Fruit fly (Drosophila melanogaster) whole organism, wandering third instar larva: ENCODE measurements around the gene CG5611.

Experiments
- Abd-B ChIP-seq: fragments of >200 bp; optimal IDR thresholded peaks from 2 replicates; lab custom pipeline; 2017; ENCODE audit warnings: missing biosample characterization, missing genetic modification characterization
- CG32264 ChIP-seq: fragments of 200-800 bp; sonication (Bioruptor generic); optimal IDR thresholded peaks from 2 replicates; lab custom pipeline; 2016; ENCODE audit warnings: missing biosample characterization, missing genetic modification characterization
- CG9705 ChIP-seq: fragments of 200-800 bp; sonication (Bioruptor generic); optimal IDR thresholded peaks from 2 replicates; lab custom pipeline; 2018; ENCODE audit warnings: missing biosample characterization, mild to moderate bottlenecking, missing genetic modification characterization
- CrebA ChIP-seq: fragments of 200-800 bp; sonication (Bioruptor generic); optimal IDR thresholded peaks from 2 replicates; lab custom pipeline; 2016; ENCODE audit warnings: missing biosample characterization, mild to moderate bottlenecking, missing genetic modification characterization, borderline replicate concordance
- Dfd ChIP-seq: fragments of >200 bp; optimal IDR thresholded peaks from 2 replicates; lab custom pipeline; 2017; ENCODE audit warnings: missing biosample characterization, missing genetic modification characterization
- Dif ChIP-seq: fragments of 200-275, 200-300 bp; sonication (Bioruptor generic); optimal IDR thresholded peaks from 2 replicates; lab custom pipeline; 2018; ENCODE audit warnings: missing biosample characterization, missing genetic modification characterization; ENCODE audit not compliant: partially characterized antibody
- GATAd ChIP-seq: sonication (Bioruptor generic); optimal IDR thresholded peaks from 2 replicates; lab custom pipeline; 2016; ENCODE audit warnings: missing biosample characterization, missing genetic modification characterization
- HLH106 ChIP-seq: fragments of 200-800 bp; optimal IDR thresholded peaks from 3 replicates; lab custom pipeline; 2019; ENCODE audit warnings: missing biosample characterization, mild to moderate bottlenecking, missing genetic modification characterization, moderate library complexity
- Hnf4 ChIP-seq: fragments of 200-800 bp; sonication (Bioruptor generic); optimal IDR thresholded peaks from 2 replicates; lab custom pipeline; 2016; ENCODE audit warnings: missing biosample characterization, mild to moderate bottlenecking, missing genetic modification characterization
- Hr78 ChIP-seq: fragments of >200 bp; optimal IDR thresholded peaks from 2 replicates; lab custom pipeline; 2017; ENCODE audit warnings: missing biosample characterization, missing genetic modification characterization
- Hr83 ChIP-seq: fragments of 200-300 bp; sonication (Bioruptor generic); optimal IDR thresholded peaks from 2 replicates; lab custom pipeline; 2016; ENCODE audit warnings: missing biosample characterization, mild to moderate bottlenecking, missing genetic modification characterization, moderate library complexity; ENCODE audit not compliant: poor library complexity, severe bottlenecking
- Jra ChIP-seq: sonication (Bioruptor generic); optimal IDR thresholded peaks from 2 replicates; lab custom pipeline; 2016; ENCODE audit warnings: missing biosample characterization, missing genetic modification characterization
- Mio ChIP-seq: sonication (Bioruptor generic); optimal IDR thresholded peaks from 2 replicates; lab custom pipeline; 2016; ENCODE audit warnings: missing biosample characterization, missing genetic modification characterization
- Myc ChIP-seq: fragments of >200 bp; optimal IDR thresholded peaks from 2 replicates; lab custom pipeline; 2017
- N ChIP-seq: fragments of >200 bp; optimal IDR thresholded peaks from 2 replicates; lab custom pipeline; 2018; ENCODE audit warnings: missing biosample characterization, missing external identifiers, missing genetic modification characterization
- OdsH ChIP-seq: fragments of 200-800 bp; sonication (Bioruptor generic); optimal IDR thresholded peaks from 2 replicates; lab custom pipeline; 2016; ENCODE audit warnings: missing biosample characterization, mild to moderate bottlenecking, missing genetic modification characterization
- Rel ChIP-seq, 2 experiments: fragments of 200-800 bp; sonication (Bioruptor generic) in 1 of 2; optimal IDR thresholded peaks; 2 replicates in 1 of 2; 3 replicates in 1 of 2; lab custom pipeline; 2016 to 2019; ENCODE audit warnings: mild to moderate bottlenecking in 2 of 2, missing biosample characterization in 2 of 2, missing genetic modification characterization in 2 of 2, moderate library complexity in 1 of 2
- Sp1 ChIP-seq: fragments of 200-800 bp; sonication (Bioruptor generic); optimal IDR thresholded peaks from 3 replicates; lab custom pipeline; 2019; ENCODE audit warnings: missing biosample characterization, mild to moderate bottlenecking, missing genetic modification characterization, moderate library complexity
- Vsx2 ChIP-seq: fragments of 200-300, 225-300 bp; sonication (Bioruptor generic); optimal IDR thresholded peaks from 2 replicates; lab custom pipeline; 2018; ENCODE audit warnings: missing biosample characterization, missing genetic modification characterization; ENCODE audit not compliant: partially characterized antibody
- brk ChIP-seq: fragments of 200-800 bp; sonication (Bioruptor generic); optimal IDR thresholded peaks from 2 replicates; lab custom pipeline; 2016; ENCODE audit warnings: missing biosample characterization, mild to moderate bottlenecking, missing genetic modification characterization
- dl ChIP-seq, 2 experiments: fragments of 175-275, 200-275 bp in 1 of 2; fragments of 200-275 bp in 1 of 2; sonication (Bioruptor generic); optimal IDR thresholded peaks; lab custom pipeline; 2018; ENCODE audit warnings: mild to moderate bottlenecking in 2 of 2, missing biosample characterization in 2 of 2, missing genetic modification characterization in 2 of 2, moderate library complexity in 2 of 2; ENCODE audit not compliant: partially characterized antibody in 2 of 2, insufficient read depth in 1 of 2
- dmrt93B ChIP-seq: fragments of 200-800 bp; sonication (Bioruptor generic); optimal IDR thresholded peaks from 2 replicates; lab custom pipeline; 2018; ENCODE audit warnings: missing biosample characterization, mild to moderate bottlenecking, missing genetic modification characterization
- dsf ChIP-seq: sonication (Bioruptor generic); optimal IDR thresholded peaks from 2 replicates; lab custom pipeline; 2016; ENCODE audit warnings: missing biosample characterization, missing genetic modification characterization, borderline replicate concordance
- ey ChIP-seq: fragments of 200-800 bp; sonication (Bioruptor generic); optimal IDR thresholded peaks from 2 replicates; lab custom pipeline; 2016; ENCODE audit warnings: missing biosample characterization, missing genetic modification characterization
- foxo ChIP-seq, 2 experiments: fragments of 200-800 bp; sonication (Bioruptor generic); optimal IDR thresholded peaks; 2 replicates in 1 of 2; 3 replicates in 1 of 2; lab custom pipeline; 2016 to 2017; ENCODE audit warnings: missing biosample characterization in 2 of 2, missing genetic modification characterization in 2 of 2
- fru ChIP-seq: fragments of 200-800 bp; sonication (Bioruptor generic); optimal IDR thresholded peaks from 3 replicates; lab custom pipeline; 2016; ENCODE audit warnings: missing biosample characterization, mild to moderate bottlenecking, missing genetic modification characterization
- h ChIP-seq: fragments of 200-800 bp; sonication (Bioruptor generic); optimal IDR thresholded peaks from 3 replicates; lab custom pipeline; 2016; ENCODE audit warnings: missing biosample characterization, mild to moderate bottlenecking, missing genetic modification characterization
- jim ChIP-seq: fragments of 175-275, 200-325 bp; sonication (Bioruptor generic); optimal IDR thresholded peaks from 2 replicates; lab custom pipeline; 2016; ENCODE audit warnings: missing biosample characterization, mild to moderate bottlenecking, missing genetic modification characterization
- lola ChIP-seq: fragments of >200 bp; optimal IDR thresholded peaks from 2 replicates; lab custom pipeline; 2017; ENCODE audit warnings: missing biosample characterization, missing genetic modification characterization
- pan ChIP-seq: fragments of >200 bp; optimal IDR thresholded peaks from 2 replicates; lab custom pipeline; 2017
- psq ChIP-seq: fragments of 200-800 bp; sonication (Bioruptor generic); optimal IDR thresholded peaks from 3 replicates; lab custom pipeline; 2017; ENCODE audit warnings: missing biosample characterization, mild to moderate bottlenecking, missing genetic modification characterization, moderate library complexity
- rgr ChIP-seq: fragments of 200-800 bp; sonication (Bioruptor generic); optimal IDR thresholded peaks from 3 replicates; lab custom pipeline; 2016; ENCODE audit warnings: missing biosample characterization, mild to moderate bottlenecking, missing genetic modification characterization
- sage ChIP-seq: fragments of 200-800 bp; sonication (Bioruptor generic); optimal IDR thresholded peaks from 2 replicates; lab custom pipeline; 2016; ENCODE audit warnings: missing biosample characterization, mild to moderate bottlenecking, missing genetic modification characterization
- sv ChIP-seq: fragments of 200-800 bp; sonication (Bioruptor generic); optimal IDR thresholded peaks from 3 replicates; lab custom pipeline; 2016; ENCODE audit warnings: missing biosample characterization, missing genetic modification characterization
- tai ChIP-seq: sonication (Bioruptor generic); optimal IDR thresholded peaks from 2 replicates; lab custom pipeline; 2016; ENCODE audit warnings: missing biosample characterization, missing genetic modification characterization
- usp ChIP-seq: fragments of >200 bp; optimal IDR thresholded peaks from 2 replicates; lab custom pipeline; 2017; ENCODE audit warnings: missing biosample characterization, missing genetic modification characterization
- woc ChIP-seq: sonication (Bioruptor generic); optimal IDR thresholded peaks from 2 replicates; lab custom pipeline; 2016; ENCODE audit warnings: missing biosample characterization, mild to moderate bottlenecking, missing genetic modification characterization

CG5611 gene

dm6 chr3R:27685074-27685473, 49.2 kb upstream of the CG5611 start:
- TF ChIP-seq tai (GFP tag; lab: Kevin White, UChicago) (no peak), Myc (no peak), jim (GFP tag; lab: Kevin White, UChicago) (no peak), usp (GFP tag; lab: Kevin White, UChicago) (no peak)

- no peak for TF ChIP-seq ey
- no peak for TF ChIP-seq pan (lab: Kevin White, UChicago)
- peak; percentile 98 for TF ChIP-seq Vsx2 (GFP tag; lab: Kevin White, UChicago)
- peak; percentile 23 for TF ChIP-seq Myc
- no peak for TF ChIP-seq psq (GFP tag; lab: Kevin White, UChicago)
- no peak for TF ChIP-seq sv (GFP tag; lab: Kevin White, UChicago)
- no peak for TF ChIP-seq dsf (GFP tag; lab: Kevin White, UChicago)
Observed at dm6 chr3R:27681799-27682198, 45.9 kb upstream of the CG5611 start, which contains the start of gene Sce. Gene Sce (minus strand): TSS chr3R:27682029.

- TF ChIP-seq Hr83 (GFP tag; lab: Kevin White, UChicago) = no peak
- no peak for TF ChIP-seq Dfd
- TF ChIP-seq Hr78 (GFP tag; lab: Kevin White, UChicago) = no peak
- TF ChIP-seq foxo (GFP tag; optimal IDR thresholded peaks at IDR 0.05; lab: Kevin White, UChicago) = no peak
- TF ChIP-seq tai (GFP tag; lab: Kevin White, UChicago) = no peak
- TF ChIP-seq Abd-B (GFP tag; lab: Kevin White, UChicago) = no peak
- TF ChIP-seq sv (GFP tag; lab: Kevin White, UChicago) = no peak
- no peak for TF ChIP-seq HLH106
- no peak for TF ChIP-seq woc (GFP tag; lab: Kevin White, UChicago)
Observed at dm6 chr3R:27679667-27680066, 43.8 kb upstream of the CG5611 start.

DNA sequence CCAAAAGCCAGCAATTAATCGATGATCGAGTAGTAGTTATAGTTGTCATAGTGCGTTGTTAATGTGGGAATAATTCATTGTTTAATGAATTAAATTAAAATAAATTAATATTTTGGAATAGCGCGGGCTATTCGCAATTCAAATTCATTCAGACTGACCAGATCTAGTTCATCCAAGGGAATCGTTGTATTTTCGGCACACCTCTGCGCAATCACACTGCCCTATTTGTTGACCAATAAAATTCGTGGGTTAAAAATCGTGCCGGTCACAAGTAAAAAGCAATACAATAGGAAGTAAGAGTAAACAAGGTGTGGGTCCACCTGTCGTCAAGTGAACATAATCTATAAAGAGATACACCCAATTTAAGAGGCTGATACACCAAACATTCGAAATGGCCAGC, 43.2 kb upstream of the CG5611 start, which contains the start of gene CG12883:
CG12883 (plus strand) TSS at position 273 of the 400 bp plus-strand sequence.
- TF ChIP-seq Dif (GFP tag; lab: Kevin White, UChicago) (no peak), Rel (GFP tag; optimal IDR thresholded peaks at IDR 0.05; lab: Kevin White, UChicago) (no peak), Rel (tag; optimal IDR thresholded peaks at IDR 0.05; lab: Kevin White, UChicago) (peak; percentile 2), N (GFP tag; lab: Kevin White, UChicago) (no peak), Hnf4 (GFP tag; lab: Kevin White, UChicago) (peak; percentile 24)

DNA sequence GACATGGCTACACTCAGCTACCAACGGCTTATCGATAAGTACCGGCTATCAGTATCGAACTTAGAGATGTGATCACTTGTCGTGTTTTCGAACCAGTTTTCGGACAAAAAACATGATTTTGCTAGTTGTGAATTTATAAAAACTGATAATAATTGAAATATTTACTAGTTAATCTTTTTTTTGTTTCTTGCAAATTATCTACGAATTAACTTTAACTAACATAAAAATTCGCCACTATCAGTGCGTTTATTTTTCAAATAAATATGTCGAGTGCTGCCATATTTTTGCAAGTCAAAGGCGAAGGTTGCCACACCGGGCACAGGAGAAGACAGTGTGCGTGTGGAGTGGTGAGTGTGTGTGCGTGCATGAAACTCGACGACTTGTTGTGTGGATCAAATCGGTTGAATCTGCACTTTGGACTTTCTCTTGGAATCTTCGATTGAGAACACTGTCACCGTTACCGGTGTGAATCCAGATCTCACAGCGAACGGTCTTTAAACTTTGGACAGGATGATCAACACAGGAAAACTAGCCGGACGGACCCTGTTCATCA, 41.4 kb upstream of the CG5611 start, which contains the start of gene Hsdl2:
Hsdl2 (plus strand) TSS at position 349 of the 553 bp plus-strand sequence.
- no peak for TF ChIP-seq Dif (GFP tag; lab: Kevin White, UChicago)
- no peak for TF ChIP-seq Sp1
- TF ChIP-seq rgr (GFP tag; lab: Kevin White, UChicago) = peak; percentile 37
- TF ChIP-seq brk (GFP tag; lab: Kevin White, UChicago) = no peak
- no peak for TF ChIP-seq Hr78 (GFP tag; lab: Kevin White, UChicago)
- TF ChIP-seq GATAd (GFP tag; lab: Kevin White, UChicago) = peak; percentile 56
- TF ChIP-seq fru = peak; percentile 60
- peak; percentile 11 for TF ChIP-seq OdsH (GFP tag; lab: Kevin White, UChicago)
- no peak for TF ChIP-seq woc (GFP tag; lab: Kevin White, UChicago)
- peak; percentile 61 for TF ChIP-seq ey
- TF ChIP-seq Dfd = no peak
- no peak for TF ChIP-seq Abd-B (GFP tag; lab: Kevin White, UChicago)
- no peak for TF ChIP-seq Mio (GFP tag; lab: Kevin White, UChicago)
- no peak for TF ChIP-seq CG9705 (GFP tag; lab: Kevin White, UChicago)
- TF ChIP-seq Myc = peak; percentile 45
- peak; percentile 67 for TF ChIP-seq h (GFP tag; lab: Kevin White, UChicago)
- TF ChIP-seq dl (GFP tag; optimal IDR thresholded peaks at IDR 0.05; lab: Kevin White, UChicago; ENCODE audit: insufficient read depth in 1 of 2, partially characterized antibody in 2 of 2) = no peak
- no peak for TF ChIP-seq lola (GFP tag; lab: Kevin White, UChicago)
- no peak for TF ChIP-seq N (GFP tag; lab: Kevin White, UChicago)
- no peak for TF ChIP-seq psq (GFP tag; lab: Kevin White, UChicago)
- no peak for TF ChIP-seq CG32264 (GFP tag; lab: Kevin White, UChicago)
- TF ChIP-seq Jra (GFP tag; lab: Kevin White, UChicago) = no peak
- TF ChIP-seq sv (GFP tag; lab: Kevin White, UChicago) = peak; percentile 38
- no peak for TF ChIP-seq Hr83 (GFP tag; lab: Kevin White, UChicago)
- TF ChIP-seq Vsx2 (GFP tag; lab: Kevin White, UChicago) = no peak
- TF ChIP-seq dsf (GFP tag; lab: Kevin White, UChicago) = no peak
- TF ChIP-seq usp (GFP tag; lab: Kevin White, UChicago) = no peak
- no peak for TF ChIP-seq sage (GFP tag; lab: Kevin White, UChicago)
- no peak for TF ChIP-seq tai (GFP tag; lab: Kevin White, UChicago)
- TF ChIP-seq jim (GFP tag; lab: Kevin White, UChicago) = no peak
- no peak for TF ChIP-seq CrebA (GFP tag; lab: Kevin White, UChicago)
- TF ChIP-seq Rel (GFP tag; optimal IDR thresholded peaks at IDR 0.05; lab: Kevin White, UChicago) = no peak
- no peak for TF ChIP-seq Rel (tag; optimal IDR thresholded peaks at IDR 0.05; lab: Kevin White, UChicago)
- peak in 1 of 2 experiments; percentile 51 for TF ChIP-seq foxo (GFP tag; optimal IDR thresholded peaks at IDR 0.05; lab: Kevin White, UChicago)
- TF ChIP-seq Hnf4 (GFP tag; lab: Kevin White, UChicago) = peak; percentile 97
- no peak for TF ChIP-seq dmrt93B (GFP tag; lab: Kevin White, UChicago)
